Worm (Caenorhabditis elegans) whole organism, midembryonic: ENCODE measurements around the gene nhr-15.

ENCODE experiments used
- T22C8.4 ChIP-seq: fragments of 200-800 bp; sonication (Bioruptor generic); IDR thresholded peaks from 2 replicates; pipeline ENCODE4 v1.3.6; 2022; ENCODE audit warnings: missing genetic modification characterization, missing compliant biosample characterization
- cog-1 ChIP-seq: sonication (generic microtip); optimal IDR thresholded peaks from 2 replicates; lab custom pipeline; 2016; ENCODE audit warnings: missing genetic modification characterization, missing compliant biosample characterization
- flt-1 ChIP-seq: fragments of 200-800 bp; sonication (Bioruptor generic); IDR thresholded peaks from 2 replicates; pipeline ENCODE4 v1.3.6; 2022; ENCODE audit warnings: missing genetic modification characterization, missing compliant biosample characterization
- klf-2 ChIP-seq: fragments of 200-800 bp; sonication (Bioruptor generic); conservative IDR thresholded peaks from 2 replicates; pipeline ENCODE4 v1.3.6; 2022; ENCODE audit warnings: missing genetic modification reagents, missing genetic modification characterization, missing compliant biosample characterization
- med-1 ChIP-seq: sonication (generic microtip); optimal IDR thresholded peaks from 2 replicates; lab custom pipeline; 2017; ENCODE audit warnings: missing genetic modification characterization, mild to moderate bottlenecking, missing compliant biosample characterization, antibody characterized with exemption, missing genetic modification reagents; ENCODE audit not compliant: insufficient read depth
- ref-1 ChIP-seq: fragments of 200-800 bp; sonication (Bioruptor generic); conservative IDR thresholded peaks from 2 replicates; pipeline ENCODE4 v1.3.6; 2022; ENCODE audit warnings: missing genetic modification reagents, missing genetic modification characterization, missing compliant biosample characterization
- tab-1 ChIP-seq: fragments of 200-800 bp; sonication (Bioruptor generic); IDR thresholded peaks from 2 replicates; pipeline ENCODE4 v1.3.6; 2022; ENCODE audit warnings: missing genetic modification characterization, missing compliant biosample characterization
- ztf-23 ChIP-seq: fragments of 200-800 bp; sonication (Bioruptor generic); IDR thresholded peaks from 2 replicates; pipeline ENCODE4 v1.3.6; 2022; ENCODE audit warnings: missing genetic modification reagents, missing genetic modification characterization, missing compliant biosample characterization
- ztf-29 ChIP-seq: fragments of 200-800 bp; sonication (Bioruptor generic); IDR thresholded peaks from 2 replicates; pipeline ENCODE4 v1.3.6; 2022; ENCODE audit warnings: missing genetic modification reagents, missing genetic modification characterization, missing compliant biosample characterization

Gene nhr-15

DNA sequence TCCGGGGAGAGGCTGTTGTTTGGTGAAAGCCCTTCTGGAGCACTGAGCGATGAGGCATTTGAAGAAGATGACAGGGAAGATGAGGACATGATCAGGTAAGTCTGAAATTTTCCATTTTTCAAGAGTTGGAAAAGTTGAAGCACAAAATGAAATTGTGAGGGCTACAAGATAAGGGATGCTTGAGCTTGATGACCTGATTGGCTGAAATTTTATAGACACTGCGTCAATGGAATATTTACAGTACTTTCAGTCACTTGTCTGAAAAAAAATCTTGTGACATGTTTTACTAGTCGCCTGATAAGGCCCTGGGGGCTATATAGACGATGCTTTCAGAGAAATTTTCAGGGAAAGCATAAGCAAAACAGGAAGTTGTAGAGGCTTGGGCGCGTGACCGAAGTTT lies 23.8 kb downstream of the nhr-15 start, which contains the start of gene dmd-8:
TSS of gene dmd-8 (minus strand) at position 101 of the 400 bp plus-strand sequence.
- no peak for TF ChIP-seq ztf-29 (GFP tag; lab: Robert Waterston, UW)
- no peak for TF ChIP-seq ztf-23 (GFP tag; lab: Robert Waterston, UW)
- no peak for TF ChIP-seq cog-1 (tag; lab: Kevin White, UChicago)
- no peak for TF ChIP-seq ref-1 (GFP tag; lab: Robert Waterston, UW)
- no peak for TF ChIP-seq med-1 (GFP tag; lab: Kevin White, UChicago)
- no peak for TF ChIP-seq T22C8.4 (GFP tag; lab: Robert Waterston, UW)
- TF ChIP-seq tab-1 (GFP tag; lab: Robert Waterston, UW), result no peak
- TF ChIP-seq klf-2 (GFP tag; lab: Robert Waterston, UW), result no peak
- no peak for TF ChIP-seq flt-1 (GFP tag; lab: Robert Waterston, UW)

- TF ChIP-seq flt-1 (GFP tag; lab: Robert Waterston, UW), result no peak
- no peak for TF ChIP-seq tab-1 (GFP tag; lab: Robert Waterston, UW)
- no peak for TF ChIP-seq klf-2 (GFP tag; lab: Robert Waterston, UW)
- TF ChIP-seq ztf-23 (GFP tag; lab: Robert Waterston, UW), result no peak
- TF ChIP-seq med-1 (GFP tag; lab: Kevin White, UChicago), result no peak
- TF ChIP-seq ztf-29 (GFP tag; lab: Robert Waterston, UW), result no peak
- TF ChIP-seq ref-1 (GFP tag; lab: Robert Waterston, UW), result no peak
- TF ChIP-seq cog-1 (tag; lab: Kevin White, UChicago), result no peak
- no peak for TF ChIP-seq T22C8.4 (GFP tag; lab: Robert Waterston, UW)
These were observed 29.8 kb downstream of the nhr-15 start for ce11 chrV:342346-342745.

ce11 chrV:343128-343527 lies 30.6 kb downstream of the nhr-15 start, which contains the start of gene wago-10:
wago-10 (plus strand) TSS chrV:343428.
- TF ChIP-seq ref-1 (GFP tag; lab: Robert Waterston, UW) (no peak), klf-2 (GFP tag; lab: Robert Waterston, UW) (no peak), flt-1 (GFP tag; lab: Robert Waterston, UW) (no peak), cog-1 (tag; lab: Kevin White, UChicago) (no peak), ztf-29 (GFP tag; lab: Robert Waterston, UW) (no peak), T22C8.4 (GFP tag; lab: Robert Waterston, UW) (no peak)

DNA sequence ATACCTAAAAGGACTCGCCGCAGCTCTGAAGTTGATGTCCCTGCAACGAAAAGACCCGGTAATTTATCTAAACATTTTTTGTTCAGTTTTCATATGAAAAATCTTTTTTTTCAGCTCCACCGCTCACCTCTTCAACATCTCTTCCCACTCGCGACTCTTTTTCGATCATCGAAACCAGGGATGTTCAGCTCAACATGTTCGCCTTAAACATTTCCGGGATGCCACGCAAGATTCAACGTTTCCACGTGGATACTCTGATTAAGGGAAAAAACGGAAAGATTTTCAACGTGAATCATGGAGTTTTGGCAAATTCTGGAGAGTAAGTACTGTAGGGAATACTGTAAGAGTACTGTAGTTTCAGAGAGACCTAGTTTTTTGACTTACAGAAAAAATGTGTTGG lies 31.0 kb downstream of the nhr-15 start:
- no peak for TF ChIP-seq T22C8.4 (GFP tag; lab: Robert Waterston, UW)
- no peak for TF ChIP-seq med-1 (GFP tag; lab: Kevin White, UChicago)
- no peak for TF ChIP-seq flt-1 (GFP tag; lab: Robert Waterston, UW)
- TF ChIP-seq ref-1 (GFP tag; lab: Robert Waterston, UW), result no peak

ce11 chrV:346005-346404 lies 33.5 kb downstream of the nhr-15 start:
- TF ChIP-seq ztf-29 (GFP tag; lab: Robert Waterston, UW) (no peak), med-1 (GFP tag; lab: Kevin White, UChicago) (no peak), T22C8.4 (GFP tag; lab: Robert Waterston, UW) (no peak)

ce11 chrV:347561-348345 lies 35.2 kb downstream of the nhr-15 start:
- no peak for TF ChIP-seq ztf-23 (GFP tag; lab: Robert Waterston, UW)
- no peak for TF ChIP-seq klf-2 (GFP tag; lab: Robert Waterston, UW)
- TF ChIP-seq med-1 (GFP tag; lab: Kevin White, UChicago), result no peak
- no peak for TF ChIP-seq ref-1 (GFP tag; lab: Robert Waterston, UW)
- TF ChIP-seq T22C8.4 (GFP tag; lab: Robert Waterston, UW), result no peak
- TF ChIP-seq flt-1 (GFP tag; lab: Robert Waterston, UW), result no peak
- no peak for TF ChIP-seq cog-1 (tag; lab: Kevin White, UChicago)

DNA sequence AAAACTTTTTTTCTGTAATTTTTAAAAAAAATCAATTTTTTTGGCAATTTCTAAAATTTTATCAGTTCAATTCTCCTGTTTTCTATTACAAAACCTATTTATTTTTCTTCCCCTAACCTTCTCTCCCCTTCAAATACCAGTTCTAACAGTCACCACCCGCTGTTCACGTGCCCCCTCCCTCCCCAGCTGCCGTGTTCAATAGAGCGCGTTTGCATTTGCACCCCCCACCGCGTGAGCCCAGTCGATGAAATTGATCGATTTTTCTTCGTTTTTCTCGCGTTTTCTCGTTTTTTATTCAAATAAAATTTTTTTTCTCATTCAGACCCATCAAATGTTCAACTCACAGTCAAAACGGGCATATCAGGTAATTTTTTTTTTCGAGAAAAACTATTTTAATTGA lies 36.5 kb downstream of the nhr-15 start, which contains the start of gene atg-9:
TSS of gene atg-9 (plus strand) at position 332 of the 400 bp plus-strand sequence.
- no peak for TF ChIP-seq med-1 (GFP tag; lab: Kevin White, UChicago)
- TF ChIP-seq ztf-29 (GFP tag; lab: Robert Waterston, UW), result no peak
- TF ChIP-seq ref-1 (GFP tag; lab: Robert Waterston, UW), result no peak
- no peak for TF ChIP-seq klf-2 (GFP tag; lab: Robert Waterston, UW)
- no peak for TF ChIP-seq tab-1 (GFP tag; lab: Robert Waterston, UW)
- TF ChIP-seq T22C8.4 (GFP tag; lab: Robert Waterston, UW), result peak; percentile 58; the same call in 1 of the 2 replicates
- TF ChIP-seq flt-1 (GFP tag; lab: Robert Waterston, UW), result 0 out of 2 replicates have a peak, but pooled peaks have one; percentile 54
- TF ChIP-seq cog-1 (tag; lab: Kevin White, UChicago), result no peak
- no peak for TF ChIP-seq ztf-23 (GFP tag; lab: Robert Waterston, UW)

DNA sequence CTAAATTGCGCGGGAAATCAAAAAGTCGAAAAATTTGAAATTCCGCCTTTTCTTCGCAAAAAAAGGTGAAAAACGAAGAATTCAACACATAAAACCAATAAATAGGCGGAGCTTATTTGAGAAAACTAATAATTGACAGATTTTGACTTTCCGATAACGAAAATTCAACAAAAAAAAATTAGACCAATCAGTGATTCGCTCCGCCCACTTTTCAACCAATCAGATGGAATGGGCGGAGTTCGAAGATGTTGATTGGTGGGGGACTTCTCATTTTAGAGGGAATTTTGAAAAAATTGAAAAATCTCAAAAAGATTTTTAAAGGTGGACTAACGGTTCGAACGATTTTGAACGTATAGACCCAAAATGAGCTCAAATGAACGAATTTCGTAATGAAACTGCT lies 38.3 kb downstream of the nhr-15 start:
- TF ChIP-seq ref-1 (GFP tag; lab: Robert Waterston, UW), result no peak
- TF ChIP-seq flt-1 (GFP tag; lab: Robert Waterston, UW), result no peak
- TF ChIP-seq ztf-29 (GFP tag; lab: Robert Waterston, UW), result no peak
- no peak for TF ChIP-seq cog-1 (tag; lab: Kevin White, UChicago)
- no peak for TF ChIP-seq T22C8.4 (GFP tag; lab: Robert Waterston, UW)
- no peak for TF ChIP-seq ztf-23 (GFP tag; lab: Robert Waterston, UW)
- no peak for TF ChIP-seq med-1 (GFP tag; lab: Kevin White, UChicago)
- no peak for TF ChIP-seq tab-1 (GFP tag; lab: Robert Waterston, UW)
- TF ChIP-seq klf-2 (GFP tag; lab: Robert Waterston, UW), result no peak

ce11 chrV:351787-352186 lies 39.3 kb downstream of the nhr-15 start:
- TF ChIP-seq T22C8.4 (GFP tag; lab: Robert Waterston, UW) (no peak), cog-1 (tag; lab: Kevin White, UChicago) (no peak), klf-2 (GFP tag; lab: Robert Waterston, UW) (no peak), ref-1 (GFP tag; lab: Robert Waterston, UW) (no peak), ztf-23 (GFP tag; lab: Robert Waterston, UW) (no peak), tab-1 (GFP tag; lab: Robert Waterston, UW) (no peak), med-1 (GFP tag; lab: Kevin White, UChicago) (no peak), flt-1 (GFP tag; lab: Robert Waterston, UW) (no peak), ztf-29 (GFP tag; lab: Robert Waterston, UW) (no peak)
